Worm (Caenorhabditis elegans): ENCODE results near the gene R07E5.7.
A peak's percentile ranks its signal among the peaks of the same experiment; 100 is the strongest.

- TF ChIP-seq nhr-237 (tag; optimal IDR thresholded peaks at IDR 0.05) (no peak), unc-39 (tag; optimal IDR thresholded peaks at IDR 0.05) (no peak), unc-120 (tag; optimal IDR thresholded peaks at IDR 0.05; ENCODE audit: poor library complexity, severe bottlenecking) (no peak), tbx-8 (GFP tag; optimal IDR thresholded peaks at IDR 0.05) (no peak), mab-5 (tag; optimal IDR thresholded peaks at IDR 0.05) (no peak), nhr-2 (tag; optimal IDR thresholded peaks at IDR 0.05) (peak; percentile 18), elt-3 (tag; optimal IDR thresholded peaks at IDR 0.05) (no peak), unc-62 (GFP tag; optimal IDR thresholded peaks at IDR 0.05) (peak; percentile 80), ces-1 (GFP tag; optimal IDR thresholded peaks at IDR 0.05) (no peak)
Observed at ce11 chrIII:4448029-4448428, 29.1 kb upstream of the R07E5.7 start.
